Worm (Caenorhabditis elegans): ENCODE data around the gene C28A5.1.

- TF ChIP-seq dao-5 (tag; optimal IDR thresholded peaks at IDR 0.05): no peak
- no peak for TF ChIP-seq him-1 (tag; optimal IDR thresholded peaks at IDR 0.05)
These were observed 43.7 kb downstream of the C28A5.1 start for ce11 chrIII:4390421-4390820.

Data from whole organism, L4/young adult.